Worm (Caenorhabditis elegans): ENCODE measurements around the gene Y46D2A.3.

Y46D2A.3 gene

DNA sequence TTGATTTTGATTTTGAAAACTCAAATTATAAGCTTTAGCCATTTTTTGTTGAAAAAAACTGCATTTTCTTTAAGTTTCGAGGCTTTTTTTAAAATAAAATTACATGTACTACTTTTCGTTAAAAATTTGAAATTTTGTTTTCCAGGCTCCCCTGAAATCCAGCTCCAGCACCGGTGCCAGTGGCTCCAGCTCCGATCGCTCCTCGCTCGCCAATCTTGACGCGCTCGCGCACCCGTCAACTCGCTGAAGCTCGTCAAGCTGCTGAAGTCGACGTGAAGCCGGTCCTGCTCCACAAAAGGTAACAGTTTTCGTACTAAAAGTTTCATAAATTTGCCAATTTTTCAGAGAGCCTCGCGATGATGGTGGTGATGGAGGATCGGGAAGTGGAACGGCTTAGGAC lies 13.8 kb upstream of the Y46D2A.3 start:
- TF ChIP-seq egl-13 (tag; optimal IDR thresholded peaks at IDR 0.05) (no peak), C04F5.9 (tag; optimal IDR thresholded peaks at IDR 0.05) (no peak), unc-98 (GFP tag; IDR thresholded peaks at IDR 0.05) (no peak), egl-27 (tag; optimal IDR thresholded peaks at IDR 0.05) (no peak)

DNA sequence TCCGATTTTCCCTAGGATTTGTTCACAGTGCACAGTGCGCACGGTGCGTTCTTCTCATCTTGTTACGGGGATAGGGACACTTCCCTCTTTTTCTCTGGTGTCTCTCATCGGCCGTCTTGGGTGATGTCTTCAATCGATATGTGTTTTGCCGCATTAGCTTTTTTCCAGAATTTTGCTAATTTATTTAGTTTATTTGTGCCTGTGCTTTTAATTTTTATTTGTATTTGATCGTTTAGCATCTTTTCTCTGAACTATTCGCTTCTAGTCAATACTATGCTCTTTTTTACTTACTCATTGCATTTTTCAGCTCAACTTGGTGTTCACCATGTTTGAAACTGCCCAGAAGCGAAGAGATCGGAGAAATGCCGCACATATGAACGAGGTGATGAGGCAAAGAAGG lies 13.2 kb upstream of the Y46D2A.3 start, which contains the start of gene F14D2.5:
F14D2.5 (plus strand) TSS at position 301 of the 400 bp plus-strand sequence.
- no peak for TF ChIP-seq irx-1 (tag; optimal IDR thresholded peaks at IDR 0.05)
- no peak for TF ChIP-seq egl-13 (tag; optimal IDR thresholded peaks at IDR 0.05)
- no peak for TF ChIP-seq sptf-1 (tag; optimal IDR thresholded peaks at IDR 0.05)
- TF ChIP-seq lin-13 (GFP tag; optimal IDR thresholded peaks at IDR 0.05): no peak
- no peak for TF ChIP-seq skn-1 (tag; optimal IDR thresholded peaks at IDR 0.05)
- no peak for TF ChIP-seq tlp-1 (tag; optimal IDR thresholded peaks at IDR 0.05)
- no peak for TF ChIP-seq aly-2 (tag; optimal IDR thresholded peaks at IDR 0.05)
- TF ChIP-seq C34B4.2 (tag; optimal IDR thresholded peaks at IDR 0.05): no peak
- no peak for TF ChIP-seq C04F5.9 (tag; optimal IDR thresholded peaks at IDR 0.05)
- no peak for TF ChIP-seq nhr-19 (GFP tag; conservative IDR thresholded peaks at IDR 0.05)
- no peak for TF ChIP-seq F16B12.6 (tag; optimal IDR thresholded peaks at IDR 0.05)
- TF ChIP-seq lsy-2 (tag; optimal IDR thresholded peaks at IDR 0.05): no peak
- TF ChIP-seq elt-3 (tag; optimal IDR thresholded peaks at IDR 0.05): no peak
- TF ChIP-seq jun-1 (tag; optimal IDR thresholded peaks at IDR 0.05): no peak
- no peak for TF ChIP-seq fkh-10 (GFP tag; optimal IDR thresholded peaks at IDR 0.05)
- TF ChIP-seq mep-1 (tag; optimal IDR thresholded peaks at IDR 0.05): no peak
- no peak for TF ChIP-seq lin-14 (GFP tag; optimal IDR thresholded peaks at IDR 0.05)
- no peak for TF ChIP-seq ets-5 (GFP tag; IDR thresholded peaks at IDR 0.05)
- TF ChIP-seq alr-1 (tag; optimal IDR thresholded peaks at IDR 0.05; ENCODE audit: borderline replicate concordance): no peak
- TF ChIP-seq efl-3 (GFP tag; optimal IDR thresholded peaks at IDR 0.05): no peak

DNA sequence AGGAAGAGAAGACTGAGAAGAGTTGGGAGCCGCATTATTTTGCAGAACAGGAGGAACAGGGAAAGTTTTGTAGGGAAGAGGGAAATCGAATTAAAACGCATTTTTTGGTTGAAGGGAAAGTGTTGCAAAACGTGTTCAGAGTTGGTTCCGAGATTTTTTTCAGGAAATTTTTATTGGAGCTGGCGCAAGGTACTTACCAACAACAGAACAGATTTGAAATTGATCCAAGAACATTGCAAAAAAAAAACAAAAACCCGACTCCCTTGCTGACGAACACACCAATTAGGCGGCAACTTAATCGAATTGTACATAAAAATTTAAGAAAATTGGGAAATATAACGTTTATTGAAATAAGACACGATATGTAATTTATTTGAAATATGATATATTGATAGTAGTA lies 11.6 kb upstream of the Y46D2A.3 start, which contains the start of gene F14D2.7:
F14D2.7 (minus strand) TSS at position 101 of the 400 bp plus-strand sequence.
- no peak for TF ChIP-seq C34B4.2 (tag; optimal IDR thresholded peaks at IDR 0.05)
- TF ChIP-seq fos-1 (tag; optimal IDR thresholded peaks at IDR 0.05): no peak
- TF ChIP-seq blmp-1 (tag; optimal IDR thresholded peaks at IDR 0.05): no peak
- TF ChIP-seq xbp-1 (tag; optimal IDR thresholded peaks at IDR 0.05): no peak
- no peak for TF ChIP-seq snu-23 (GFP tag; optimal IDR thresholded peaks at IDR 0.05)
- TF ChIP-seq mef-2 (tag; optimal IDR thresholded peaks at IDR 0.05): no peak

DNA sequence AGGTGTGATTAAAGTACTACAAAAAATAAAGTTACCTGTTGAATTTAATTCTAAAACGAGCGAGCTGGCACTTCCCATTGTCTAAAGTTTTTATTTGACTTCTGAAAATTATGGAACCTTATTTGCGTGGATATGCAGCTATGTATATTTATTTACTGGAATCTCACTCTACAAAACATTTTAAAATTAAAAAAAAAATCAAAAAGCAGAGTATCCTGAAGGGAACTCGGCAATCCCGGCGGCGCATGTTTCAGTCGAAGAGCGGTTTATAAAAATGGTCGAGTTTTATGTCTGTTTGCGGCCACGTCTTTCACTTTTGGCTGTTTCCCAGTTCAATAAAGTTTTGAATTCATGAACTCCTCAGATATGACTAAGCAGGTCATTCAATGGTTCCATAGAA lies 10.0 kb upstream of the Y46D2A.3 start, which contains the start of gene F14D2.19:
F14D2.19 (minus strand) TSS at position 101 of the 400 bp plus-strand sequence.
- TF ChIP-seq skn-1 (tag; optimal IDR thresholded peaks at IDR 0.05) (no peak), unc-98 (GFP tag; IDR thresholded peaks at IDR 0.05) (no peak)

DNA sequence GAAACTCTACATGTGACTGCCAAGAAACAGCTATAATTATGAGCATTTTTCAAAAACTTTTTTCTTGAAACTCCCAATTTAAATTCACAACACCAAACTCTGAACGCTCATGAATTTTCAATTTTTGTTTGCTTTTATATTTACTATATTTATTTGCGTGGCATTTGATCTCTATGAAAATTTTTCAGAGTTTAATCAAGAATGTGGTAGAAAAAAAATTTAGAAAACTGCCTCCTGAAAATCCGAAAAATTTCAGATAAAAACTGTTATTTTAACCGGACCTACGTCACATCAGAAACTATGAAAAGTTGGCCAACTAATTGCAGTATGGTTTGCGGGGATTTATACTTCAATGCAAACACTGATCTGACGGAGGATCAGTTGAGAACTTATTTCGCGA lies 5.0 kb upstream of the Y46D2A.3 start, which contains the start of gene irld-27:
irld-27 (plus strand) TSS at position 301 of the 400 bp plus-strand sequence.
- TF ChIP-seq nhr-28 (tag; optimal IDR thresholded peaks at IDR 0.05) (no peak), efl-3 (GFP tag; optimal IDR thresholded peaks at IDR 0.05) (no peak), nhr-237 (tag; optimal IDR thresholded peaks at IDR 0.05) (no peak), lin-14 (GFP tag; optimal IDR thresholded peaks at IDR 0.05) (no peak), dsc-1 (tag; optimal IDR thresholded peaks at IDR 0.05) (no peak), nhr-12 (tag; optimal IDR thresholded peaks at IDR 0.05) (no peak), aha-1 (tag; optimal IDR thresholded peaks at IDR 0.05) (no peak), pqm-1 (tag; optimal IDR thresholded peaks at IDR 0.05) (no peak), elt-2 (tag; optimal IDR thresholded peaks at IDR 0.05) (no peak), fkh-4 (tag; optimal IDR thresholded peaks at IDR 0.05; ENCODE audit: borderline replicate concordance) (no peak), isw-1 (GFP tag; IDR thresholded peaks at IDR 0.05) (no peak), mdl-1 (tag; optimal IDR thresholded peaks at IDR 0.05) (no peak), C04F5.9 (tag; optimal IDR thresholded peaks at IDR 0.05) (no peak), nhr-47 (tag; optimal IDR thresholded peaks at IDR 0.05) (no peak), nhr-11 (tag; optimal IDR thresholded peaks at IDR 0.05) (no peak), unc-62 (GFP tag; optimal IDR thresholded peaks at IDR 0.05) (no peak), vab-15 (tag; optimal IDR thresholded peaks at IDR 0.05) (no peak)
